Worm (Caenorhabditis elegans) whole organism, L1 larva: ENCODE measurements around the gene K03B4.4.
A peak's percentile ranks its signal among the peaks of the same experiment; 100 is the strongest.

ENCODE experiments used
- C04F5.9 ChIP-seq: sonication (generic microtip); optimal IDR thresholded peaks from 2 replicates; lab custom pipeline; 2016; ENCODE audit warnings: missing genetic modification characterization, missing compliant biosample characterization
- C16A3.4 ChIP-seq: fragments of 150-350 bp; optimal IDR thresholded peaks from 2 replicates; lab custom pipeline; 2014; ENCODE audit warnings: missing biosample characterization, missing genetic modification characterization
- Y116A8C.19 ChIP-seq: sonication (generic microtip); optimal IDR thresholded peaks from 2 replicates; lab custom pipeline; 2016; ENCODE audit warnings: missing compliant biosample characterization, missing genetic modification characterization, borderline replicate concordance
- ama-1 ChIP-seq: fragments of 150-350 bp; optimal IDR thresholded peaks from 2 replicates; lab custom pipeline; 2014
- blmp-1 ChIP-seq: fragments of 150-350 bp; optimal IDR thresholded peaks from 2 replicates; lab custom pipeline; 2014; ENCODE audit warnings: missing biosample characterization, missing genetic modification characterization
- ceh-63 ChIP-seq: fragments of 200-800 bp; sonication (Bioruptor generic); optimal IDR thresholded peaks from 2 replicates; lab custom pipeline; 2018; ENCODE audit warnings: mild to moderate bottlenecking, missing genetic modification characterization, missing compliant biosample characterization
- ceh-88 ChIP-seq: fragments of 200-800 bp; sonication (Bioruptor generic); IDR thresholded peaks from 2 replicates; pipeline ENCODE4 v1.3.6; 2022; ENCODE audit warnings: missing genetic modification characterization, missing compliant biosample characterization
- ceh-90 ChIP-seq: sonication (generic microtip); optimal IDR thresholded peaks from 2 replicates; lab custom pipeline; 2016; ENCODE audit warnings: missing genetic modification characterization, missing compliant biosample characterization
- ces-1 ChIP-seq: fragments of 150-350 bp; optimal IDR thresholded peaks from 2 replicates; lab custom pipeline; 2014; ENCODE audit warnings: missing biosample characterization, missing genetic modification reagents, missing genetic modification characterization
- dpl-1 ChIP-seq, 3 experiments: fragments of 150-350 bp in 2 of 3; sonication (generic microtip) in 1 of 3; optimal IDR thresholded peaks; 2 replicates each; lab custom pipeline; 2014 to 2017; ENCODE audit warnings: missing biosample characterization in 3 of 3, missing genetic modification characterization in 3 of 3, missing genetic modification reagents in 3 of 3
- efl-1 ChIP-seq, 4 experiments: fragments of 150-350 bp; optimal IDR thresholded peaks in 3 of 4; peaks in 1 of 4; 1 replicate in 1 of 4; 2 replicates in 3 of 4; lab custom pipeline; 2014; ENCODE audit warnings: missing biosample characterization in 2 of 4, missing genetic modification characterization in 2 of 4, missing genetic modification reagents in 2 of 4
- egl-13 ChIP-seq: sonication (generic microtip); optimal IDR thresholded peaks from 2 replicates; lab custom pipeline; 2016; ENCODE audit warnings: missing genotype, missing genetic modification reagents, missing genetic modification characterization, missing compliant biosample characterization
- elt-2 ChIP-seq: sonication (generic microtip); optimal IDR thresholded peaks from 2 replicates; lab custom pipeline; 2016; ENCODE audit warnings: missing genetic modification characterization, mild to moderate bottlenecking, inconsistent platforms, missing compliant biosample characterization, missing genetic modification reagents
- fkh-10 ChIP-seq: sonication (generic microtip); optimal IDR thresholded peaks from 2 replicates; lab custom pipeline; 2017; ENCODE audit warnings: missing biosample characterization, missing genetic modification reagents, missing genetic modification characterization
- grh-1 ChIP-seq: fragments of 200-800 bp; sonication (Bioruptor generic); IDR thresholded peaks from 2 replicates; pipeline ENCODE4 v1.3.6; 2022; ENCODE audit warnings: missing genetic modification reagents, missing genetic modification characterization, missing compliant biosample characterization
- hlh-17 ChIP-seq: fragments of 200-800 bp; sonication (Bioruptor generic); optimal IDR thresholded peaks from 2 replicates; lab custom pipeline; 2018; ENCODE audit warnings: missing genetic modification characterization, mild to moderate bottlenecking, missing compliant biosample characterization, moderate library complexity, borderline replicate concordance
- hpl-2 ChIP-seq: fragments of 150-350 bp; optimal IDR thresholded peaks from 2 replicates; lab custom pipeline; 2014; ENCODE audit warnings: missing biosample characterization, missing genetic modification reagents, missing genetic modification characterization
- irx-1 ChIP-seq: sonication (generic microtip); optimal IDR thresholded peaks from 2 replicates; lab custom pipeline; 2016; ENCODE audit warnings: missing genetic modification characterization, missing compliant biosample characterization
- jun-1 ChIP-seq: fragments of 150-350 bp; optimal IDR thresholded peaks from 2 replicates; lab custom pipeline; 2014; ENCODE audit warnings: missing biosample characterization, missing genetic modification reagents, missing genetic modification characterization
- lin-14 ChIP-seq: fragments of 200-800 bp; sonication (Bioruptor generic); optimal IDR thresholded peaks from 2 replicates; lab custom pipeline; 2018; ENCODE audit warnings: mild to moderate bottlenecking, missing genetic modification characterization, moderate library complexity, missing compliant biosample characterization
- lin-35 ChIP-seq, 2 experiments: fragments of 150-350 bp; optimal IDR thresholded peaks; 2 replicates each; lab custom pipeline; 2014; ENCODE audit warnings: missing biosample characterization in 2 of 2, missing genetic modification characterization in 2 of 2, missing genetic modification reagents in 2 of 2
- lin-39 ChIP-seq: fragments of 150-350 bp; optimal IDR thresholded peaks from 2 replicates; lab custom pipeline; 2014; ENCODE audit warnings: missing biosample characterization, missing genetic modification reagents, missing genetic modification characterization
- lir-3 ChIP-seq: sonication (generic microtip); optimal IDR thresholded peaks from 2 replicates; lab custom pipeline; 2016; ENCODE audit warnings: mild to moderate bottlenecking, missing genetic modification characterization, moderate library complexity, missing compliant biosample characterization; ENCODE audit not compliant: poor library complexity
- lsy-2 ChIP-seq, 2 experiments: fragments of 150-350 bp; optimal IDR thresholded peaks; 2 replicates each; lab custom pipeline; 2014; ENCODE audit warnings: missing biosample characterization in 2 of 2, missing genetic modification characterization in 2 of 2
- mab-9 ChIP-seq: fragments of 200-800 bp; sonication (Bioruptor generic); IDR thresholded peaks from 2 replicates; pipeline ENCODE4 v1.3.6; 2022; ENCODE audit warnings: missing genetic modification reagents, missing genetic modification characterization, missing compliant biosample characterization
- mdl-1 ChIP-seq, 2 experiments: fragments of 150-350 bp; optimal IDR thresholded peaks; 2 replicates each; lab custom pipeline; 2014 to 2017; ENCODE audit warnings: missing biosample characterization in 2 of 2, missing genetic modification characterization in 2 of 2, inconsistent platforms in 1 of 2
- nhr-11 ChIP-seq: fragments of 150-350 bp; optimal IDR thresholded peaks from 2 replicates; lab custom pipeline; 2014; ENCODE audit warnings: missing biosample characterization, missing genetic modification characterization
- nhr-12 ChIP-seq: sonication (generic microtip); optimal IDR thresholded peaks from 2 replicates; lab custom pipeline; 2017; ENCODE audit warnings: missing biosample characterization, missing genetic modification characterization
- nhr-19 ChIP-seq: fragments of 200-800 bp; sonication (Bioruptor generic); conservative IDR thresholded peaks from 2 replicates; pipeline ENCODE4 v1.3.6; 2022; ENCODE audit warnings: missing genetic modification characterization, missing compliant biosample characterization
- nhr-237 ChIP-seq: fragments of 150-350 bp; optimal IDR thresholded peaks from 2 replicates; lab custom pipeline; 2014; ENCODE audit warnings: missing biosample characterization, missing genetic modification characterization
- nhr-77 ChIP-seq: fragments of 150-350 bp; optimal IDR thresholded peaks from 2 replicates; lab custom pipeline; 2014; ENCODE audit warnings: missing biosample characterization, missing genetic modification characterization
- nhr-84 ChIP-seq: sonication (generic microtip); optimal IDR thresholded peaks from 2 replicates; lab custom pipeline; 2017; ENCODE audit warnings: missing biosample characterization, missing genetic modification characterization
- pqm-1 ChIP-seq: sonication (generic microtip); optimal IDR thresholded peaks from 3 replicates; lab custom pipeline; 2017; ENCODE audit warnings: missing biosample characterization, missing genetic modification characterization
- rnt-1 ChIP-seq: sonication (generic microtip); optimal IDR thresholded peaks from 2 replicates; lab custom pipeline; 2016; ENCODE audit warnings: mild to moderate bottlenecking, missing genetic modification characterization, moderate library complexity, missing compliant biosample characterization
- skn-1 ChIP-seq: fragments of 150-350 bp; optimal IDR thresholded peaks from 2 replicates; lab custom pipeline; 2014; ENCODE audit warnings: missing biosample characterization, missing genetic modification characterization
- sox-4 ChIP-seq: sonication (generic microtip); optimal IDR thresholded peaks from 2 replicates; lab custom pipeline; 2016; ENCODE audit warnings: missing genetic modification characterization, missing compliant biosample characterization
- sptf-1 ChIP-seq: fragments of 150-350 bp; optimal IDR thresholded peaks from 2 replicates; lab custom pipeline; 2014; ENCODE audit warnings: missing biosample characterization, missing genetic modification characterization
- swsn-7 ChIP-seq: sonication (generic microtip); optimal IDR thresholded peaks from 2 replicates; lab custom pipeline; 2016; ENCODE audit warnings: missing genetic modification characterization, missing compliant biosample characterization
- tbx-2 ChIP-seq: sonication (generic microtip); optimal IDR thresholded peaks from 2 replicates; lab custom pipeline; 2016; ENCODE audit warnings: missing genetic modification characterization, missing compliant biosample characterization
- unc-62 ChIP-seq: fragments of 150-350 bp; optimal IDR thresholded peaks from 2 replicates; lab custom pipeline; 2014; ENCODE audit warnings: missing biosample characterization, missing genetic modification reagents, missing genetic modification characterization
- unc-86 ChIP-seq: sonication (generic microtip); optimal IDR thresholded peaks from 2 replicates; lab custom pipeline; 2016; ENCODE audit warnings: missing genetic modification characterization, missing compliant biosample characterization
- unc-98 ChIP-seq: fragments of 200-800 bp; sonication (Bioruptor generic); IDR thresholded peaks from 2 replicates; pipeline ENCODE4 v1.3.6; 2022; ENCODE audit warnings: missing genetic modification characterization, missing compliant biosample characterization
- vab-15 ChIP-seq: sonication (generic microtip); optimal IDR thresholded peaks from 2 replicates; lab custom pipeline; 2017; ENCODE audit warnings: missing genotype, mild to moderate bottlenecking, missing genetic modification characterization, missing compliant biosample characterization
- xbp-1 ChIP-seq: sonication (generic microtip); optimal IDR thresholded peaks from 2 replicates; lab custom pipeline; 2016; ENCODE audit warnings: missing genetic modification characterization, missing compliant biosample characterization
- zip-4 ChIP-seq: fragments of 200-800 bp; sonication (Bioruptor generic); optimal IDR thresholded peaks from 2 replicates; lab custom pipeline; 2018; ENCODE audit warnings: mild to moderate bottlenecking, missing genetic modification characterization, moderate library complexity, missing compliant biosample characterization
- ztf-11 ChIP-seq, 2 experiments: sonication (generic microtip); optimal IDR thresholded peaks; 2 replicates each; lab custom pipeline; 2016 to 2017; ENCODE audit warnings: missing genetic modification characterization in 2 of 2, missing biosample characterization in 1 of 2, missing compliant biosample characterization in 1 of 2

The K03B4.4 gene

DNA sequence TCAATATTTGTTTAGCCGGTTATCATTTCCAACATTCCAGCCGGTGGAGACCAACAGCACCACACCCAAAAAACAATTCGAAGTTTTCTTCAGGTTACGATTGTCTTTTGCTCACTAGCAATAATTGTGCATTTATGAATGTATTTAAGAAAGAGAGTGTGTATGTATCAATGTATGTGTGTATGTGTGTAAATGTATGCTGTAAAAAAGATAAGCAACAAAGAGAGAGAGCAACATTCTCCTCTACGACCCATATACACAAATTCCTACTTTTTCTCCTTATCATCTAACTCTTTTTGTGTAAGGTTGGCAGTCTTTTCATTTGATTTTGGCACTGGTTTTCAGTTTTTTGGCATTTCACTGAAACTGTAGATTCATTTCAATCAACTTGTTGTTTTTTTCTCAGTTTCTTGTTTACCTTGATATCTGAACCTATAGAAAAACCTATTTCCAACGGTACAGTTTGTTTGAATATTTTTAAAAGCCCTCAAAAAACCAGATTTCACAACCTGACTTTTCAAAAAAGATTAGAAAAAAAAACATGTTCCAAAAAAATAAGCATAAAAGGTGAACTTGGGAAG, 39.2 kb downstream of the K03B4.4 start:
- TF ChIP-seq ceh-90 (tag; lab: Kevin White, UChicago) (no peak), ceh-63 (no peak), mdl-1 (tag; optimal IDR thresholded peaks at IDR 0.05; lab: Kevin White, UChicago) (no peak), efl-1 (optimal IDR thresholded peaks at IDR 0.05; lab: Kevin White, UChicago) (no peak), efl-1 (GFP tag; optimal IDR thresholded peaks at IDR 0.05 in 1 of 2; lab: Kevin White, UChicago) (peak in 1 of 2 experiments; percentile 27), unc-62 (GFP tag; lab: Kevin White, UChicago) (no peak), grh-1 (no peak), elt-2 (tag; lab: Kevin White, UChicago) (peak; percentile 54), lin-35 (GFP tag; optimal IDR thresholded peaks at IDR 0.05; lab: Kevin White, UChicago) (peak in 1 of 2 experiments; percentile 44)

DNA sequence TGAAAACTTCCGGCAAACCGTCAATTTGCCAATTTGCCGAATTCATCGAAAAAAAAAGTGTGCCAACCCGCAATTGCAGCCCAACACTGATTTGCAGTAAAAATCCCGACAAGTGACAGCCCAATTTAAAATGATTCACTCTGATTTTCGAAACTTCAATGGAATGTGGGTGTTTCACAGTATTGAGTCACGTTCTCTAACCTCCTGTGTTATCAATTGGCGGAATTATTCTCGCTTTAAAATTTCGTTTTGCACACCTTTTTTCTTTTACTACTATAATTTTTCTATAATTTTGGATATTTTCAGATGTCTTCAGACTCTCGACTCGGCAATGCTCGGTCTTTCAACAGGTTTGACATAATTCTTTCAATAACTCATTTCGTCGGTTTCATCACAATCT, 40.5 kb downstream of the K03B4.4 start, which contains the start of gene F39G3.5:
F39G3.5 (plus strand) TSS at position 301 of the 400 bp plus-strand sequence.
- TF ChIP-seq sptf-1 (tag; lab: Kevin White, UChicago) (no peak), fkh-10 (GFP tag; lab: Kevin White, UChicago) (no peak), lsy-2 (tag; optimal IDR thresholded peaks at IDR 0.05; lab: Kevin White, UChicago) (no peak), sox-4 (tag; lab: Kevin White, UChicago) (no peak), tbx-2 (tag; lab: Kevin White, UChicago) (no peak), C16A3.4 (tag; lab: Kevin White, UChicago) (no peak), xbp-1 (no peak), unc-98 (GFP tag; lab: Robert Waterston, UW) (no peak), ztf-11 (tag; optimal IDR thresholded peaks at IDR 0.05; lab: Kevin White, UChicago) (no peak), pqm-1 (no peak), rnt-1 (tag; lab: Kevin White, UChicago) (no peak), hlh-17 (GFP tag; lab: Kevin White, UChicago) (no peak), ces-1 (GFP tag; lab: Kevin White, UChicago) (no peak), dpl-1 (GFP tag; optimal IDR thresholded peaks at IDR 0.05; lab: Kevin White, UChicago) (no peak), egl-13 (no peak), nhr-84 (tag; lab: Kevin White, UChicago) (no peak), hpl-2 (GFP tag; lab: Kevin White, UChicago) (no peak)

- TF ChIP-seq nhr-12 (tag; lab: Kevin White, UChicago) (no peak), jun-1 (tag; lab: Kevin White, UChicago) (no peak), ceh-88 (GFP tag; lab: Robert Waterston, UW) (no peak), nhr-237 (tag; lab: Kevin White, UChicago) (no peak), lin-14 (GFP tag; lab: Kevin White, UChicago) (no peak), mdl-1 (tag; optimal IDR thresholded peaks at IDR 0.05; lab: Kevin White, UChicago) (no peak), sox-4 (tag; lab: Kevin White, UChicago) (no peak)
Observed at ce11 chrV:4724453-4724852, 42.7 kb downstream of the K03B4.4 start, which contains the start of gene F39G3.4. TSS of gene F39G3.4 (plus strand) at chrV:4724753.

- TF ChIP-seq blmp-1 (no peak), vab-15 (no peak), nhr-77 (tag; lab: Kevin White, UChicago) (no peak), mab-9 (GFP tag; lab: Robert Waterston, UW) (no peak), swsn-7 (tag; lab: Kevin White, UChicago) (peak; percentile 11), xbp-1 (peak; percentile 27), lin-39 (tag; lab: Kevin White, UChicago) (no peak), lir-3 (tag; lab: Kevin White, UChicago) (peak; percentile 65), C04F5.9 (tag; lab: Kevin White, UChicago) (no peak), zip-4 (GFP tag; lab: Kevin White, UChicago) (no peak), skn-1 (no peak), efl-1 (optimal IDR thresholded peaks at IDR 0.05; lab: Kevin White, UChicago) (no peak), efl-1 (GFP tag; optimal IDR thresholded peaks at IDR 0.05 in 1 of 2; lab: Kevin White, UChicago) (peak in 1 of 2 experiments; percentile 67), irx-1 (tag; lab: Kevin White, UChicago) (no peak), unc-86 (tag; lab: Kevin White, UChicago) (no peak), nhr-11 (tag; lab: Kevin White, UChicago) (no peak), unc-98 (GFP tag; lab: Robert Waterston, UW) (no peak), ama-1 (lab: Kevin White, UChicago) (no peak), Y116A8C.19 (tag; lab: Kevin White, UChicago) (no peak), egl-13 (no peak), nhr-19 (peak; percentile 38; the same call in 1 of the 2 replicates), grh-1 (no peak)
Observed at ce11 chrV:4730075-4730474, 48.3 kb downstream of the K03B4.4 start, which contains the start of gene tig-2. TSS of gene tig-2 (minus strand) at chrV:4730161.
